Worm (Caenorhabditis elegans) whole organism, dauer: ENCODE data around the gene C36C9.4.
"Not testable (repeated sequence)": the region's sequence is repeated elsewhere in the genome, so short reads cannot be mapped to it uniquely, and the experiment has no call there.

Experiments
- unc-62 ChIP-seq: sonication (generic microtip); optimal IDR thresholded peaks from 2 replicates; lab custom pipeline; 2017; ENCODE audit warnings: missing biosample characterization, missing genetic modification reagents, missing genetic modification characterization

Gene C36C9.4

DNA sequence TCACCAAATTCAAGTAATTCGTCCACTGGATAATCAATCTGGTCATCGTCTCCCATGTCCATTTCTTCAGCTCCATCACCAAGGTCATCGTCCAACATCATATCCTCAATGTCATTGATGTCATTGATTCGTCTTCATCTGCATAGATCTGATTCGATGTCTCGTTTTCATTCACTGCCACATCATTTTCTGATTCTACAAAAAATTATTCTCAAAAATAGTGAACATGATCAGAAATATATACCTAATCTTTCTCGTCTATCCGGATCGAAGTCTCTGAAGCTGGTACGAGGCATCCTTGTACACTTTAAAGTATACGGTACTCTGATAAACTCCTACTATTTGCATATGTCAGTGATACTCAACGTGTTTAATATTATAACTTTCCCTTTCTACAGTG lies at the start of gene C36C9.4:
TSS of gene C36C9.4 (minus strand) at position 101 of the 400 bp plus-strand sequence.
- not testable (repeated sequence) for TF ChIP-seq unc-62

DNA sequence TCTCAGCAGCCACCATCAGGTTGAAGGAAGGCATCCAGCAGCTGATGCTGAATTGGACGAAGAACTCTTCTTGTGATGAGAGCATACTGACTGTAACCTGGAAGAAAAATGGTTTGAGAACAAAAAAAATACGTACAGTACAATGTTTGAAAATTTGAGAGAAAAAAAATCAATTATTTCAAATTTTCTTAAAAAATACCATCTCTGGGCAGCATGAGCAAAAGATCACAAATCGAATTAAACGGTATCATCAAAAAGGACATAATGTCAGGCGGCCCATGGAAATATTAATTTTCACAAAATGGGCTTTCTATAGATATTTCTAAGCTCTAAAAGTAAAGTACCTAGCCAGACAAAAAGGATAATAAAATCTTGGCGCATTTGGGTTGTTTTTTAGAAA lies 49.3 kb upstream of the C36C9.4 start, which contains the start of gene Y75D11A.3:
TSS of gene Y75D11A.3 (minus strand) at position 101 of the 400 bp plus-strand sequence.
- not testable (repeated sequence) for TF ChIP-seq unc-62

DNA sequence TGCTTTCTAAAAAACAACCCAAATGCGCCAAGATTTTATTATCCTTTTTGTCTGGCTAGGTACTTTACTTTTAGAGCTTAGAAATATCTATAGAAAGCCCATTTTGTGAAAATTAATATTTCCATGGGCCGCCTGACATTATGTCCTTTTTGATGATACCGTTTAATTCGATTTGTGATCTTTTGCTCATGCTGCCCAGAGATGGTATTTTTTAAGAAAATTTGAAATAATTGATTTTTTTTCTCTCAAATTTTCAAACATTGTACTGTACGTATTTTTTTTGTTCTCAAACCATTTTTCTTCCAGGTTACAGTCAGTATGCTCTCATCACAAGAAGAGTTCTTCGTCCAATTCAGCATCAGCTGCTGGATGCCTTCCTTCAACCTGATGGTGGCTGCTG lies 45.8 kb upstream of the C36C9.4 start, which contains the start of gene Y75D11A.2:
TSS of gene Y75D11A.2 (plus strand) at position 301 of the 400 bp plus-strand sequence.
- TF ChIP-seq unc-62, result not testable (repeated sequence)

DNA sequence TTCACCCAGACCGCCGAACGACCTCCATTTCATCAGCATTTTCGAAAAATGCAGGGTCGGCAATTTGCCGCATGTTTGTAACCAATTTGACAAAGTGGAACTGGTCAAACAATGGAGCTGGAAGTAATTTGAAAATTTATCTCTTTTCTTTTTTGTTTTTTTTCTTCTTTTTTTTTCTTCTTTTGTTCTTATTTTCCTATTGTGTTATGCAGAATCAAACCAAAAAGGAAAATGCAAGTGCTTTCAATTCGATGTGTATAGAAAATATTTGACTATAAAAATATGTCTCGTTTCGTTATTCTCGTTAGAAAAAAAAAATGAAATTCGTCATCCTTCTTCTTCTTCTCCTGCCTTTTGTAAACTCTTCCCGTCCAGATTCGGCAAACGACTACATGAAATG lies 40.8 kb upstream of the C36C9.4 start, which contains the start of gene F07G6.10:
TSS of gene F07G6.10 (plus strand) at position 301 of the 400 bp plus-strand sequence.
- TF ChIP-seq unc-62, result no peak

DNA sequence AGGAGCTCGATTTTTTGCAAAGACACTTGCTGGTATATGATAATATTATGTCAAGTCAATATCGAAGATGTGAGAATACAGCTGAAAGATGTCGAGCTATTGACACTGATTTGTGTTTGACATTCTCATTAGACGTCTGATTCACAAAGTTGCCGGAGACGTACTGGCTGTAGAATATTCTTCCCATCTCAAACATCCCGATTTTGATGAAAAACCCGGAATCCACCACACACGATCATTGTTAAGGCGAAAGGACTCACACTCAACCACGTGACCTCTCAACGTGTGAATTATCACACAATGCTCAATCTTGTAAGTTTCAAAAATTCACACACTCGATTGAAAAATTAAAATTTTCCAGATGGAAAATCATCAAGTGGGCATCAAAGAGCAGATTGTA lies 39.2 kb upstream of the C36C9.4 start, which contains the start of gene F07G6.12:
TSS of gene F07G6.12 (plus strand) at position 301 of the 400 bp plus-strand sequence.
- no peak for TF ChIP-seq unc-62

DNA sequence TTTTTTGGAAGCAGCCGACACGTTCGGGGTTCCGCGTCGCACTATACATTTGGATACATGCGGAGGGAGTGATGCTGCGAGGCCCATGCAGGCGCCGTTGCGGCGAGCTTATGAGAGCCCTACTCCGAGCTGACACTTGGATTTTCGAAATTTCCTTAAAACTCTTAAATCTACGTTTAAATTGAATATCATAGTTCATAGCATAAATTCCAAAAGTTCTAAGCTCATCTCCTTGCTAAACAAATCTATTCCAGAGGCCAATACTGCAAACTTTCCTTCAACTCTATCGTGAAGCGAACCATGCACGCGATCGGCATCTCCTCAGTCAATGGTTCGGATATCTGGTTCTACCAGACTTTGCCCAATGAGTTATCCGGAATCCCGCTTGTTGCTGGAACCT lies 32.8 kb upstream of the C36C9.4 start, which contains the start of gene dgn-3:
TSS of gene dgn-3 (plus strand) at position 301 of the 400 bp plus-strand sequence.
- TF ChIP-seq unc-62, result no peak

DNA sequence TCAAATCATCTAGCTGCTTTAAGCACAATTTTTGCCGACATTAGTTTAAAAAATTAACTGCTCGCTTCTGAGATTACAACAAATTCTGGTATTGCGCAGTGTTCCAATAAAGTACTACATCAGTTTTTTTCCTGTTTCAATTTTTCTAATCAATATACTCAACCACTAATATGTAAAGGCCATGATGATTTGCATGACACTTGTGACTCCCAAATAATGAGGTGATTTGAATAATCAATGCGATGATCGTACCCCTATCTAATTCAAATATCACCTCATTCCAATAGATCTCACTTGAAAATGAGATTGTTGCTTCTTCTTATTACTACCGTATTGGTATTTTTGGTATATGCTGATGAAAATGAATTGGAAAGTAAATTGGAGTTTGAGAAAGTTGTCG lies 30.3 kb upstream of the C36C9.4 start, which contains the start of gene F07G6.2:
TSS of gene F07G6.2 (plus strand) at position 301 of the 400 bp plus-strand sequence.
- TF ChIP-seq unc-62, result no peak

DNA sequence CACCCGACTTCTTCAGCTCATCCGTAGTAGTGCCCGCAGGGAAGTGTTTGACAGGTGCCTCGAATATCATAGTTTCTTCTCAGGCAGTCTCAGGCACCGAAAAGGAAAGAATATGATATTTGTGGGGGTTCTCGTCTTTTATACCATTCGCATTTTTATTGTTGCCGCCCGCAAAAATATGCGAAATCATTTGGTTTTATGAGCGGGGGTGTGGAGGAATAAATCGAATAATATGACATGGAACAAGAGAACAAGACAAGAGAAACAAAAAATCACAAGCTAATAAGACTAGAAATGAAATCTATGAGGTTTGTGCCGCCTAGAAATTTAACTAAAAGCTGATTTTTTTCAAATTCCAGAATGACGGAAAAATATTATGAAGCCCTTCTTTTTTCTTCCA lies 23.6 kb upstream of the C36C9.4 start, which contains the start of gene F07G6.8:
TSS of gene F07G6.8 (minus strand) at position 101 of the 400 bp plus-strand sequence.
- no peak for TF ChIP-seq unc-62

DNA sequence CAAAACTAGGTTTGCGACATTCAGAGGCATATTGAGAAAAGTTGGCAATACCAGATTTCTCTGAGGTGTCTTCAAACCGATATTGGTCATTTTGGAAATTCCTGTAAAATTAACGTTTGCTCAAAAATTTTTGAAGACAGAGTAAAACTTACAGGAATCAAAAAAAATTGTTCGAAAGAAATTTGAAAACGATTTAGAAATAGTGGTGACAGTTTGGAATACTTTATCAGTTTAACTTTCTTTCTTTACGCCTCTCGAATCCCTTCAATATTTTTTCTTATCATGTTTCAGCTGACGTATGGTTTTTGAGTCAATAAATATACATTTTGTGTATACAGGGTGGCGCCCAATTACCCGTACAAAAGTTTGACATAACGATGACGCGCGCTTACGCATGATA lies 21.7 kb upstream of the C36C9.4 start, which contains the start of gene fbxa-53:
TSS of gene fbxa-53 (minus strand) at position 101 of the 400 bp plus-strand sequence.
- TF ChIP-seq unc-62, result no peak

DNA sequence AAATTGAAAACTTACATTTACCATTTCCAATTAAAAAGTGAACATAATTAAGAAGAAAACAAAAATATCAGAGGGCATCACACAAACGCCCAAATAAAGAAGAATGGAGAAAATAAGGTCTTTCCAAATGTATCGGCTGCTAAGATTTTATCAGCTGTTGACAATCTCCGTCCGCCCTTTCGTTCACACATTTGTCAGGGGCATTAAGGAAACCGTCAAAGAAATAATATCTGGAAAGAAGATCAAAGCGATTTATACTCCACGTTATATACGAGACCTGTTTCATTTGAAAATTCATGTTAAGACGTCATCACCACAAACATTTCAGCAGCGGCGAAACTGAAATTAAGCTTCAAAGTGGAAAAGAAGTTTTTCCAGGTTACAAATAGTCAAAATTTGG lies 15.8 kb upstream of the C36C9.4 start, which contains the start of gene fbxa-52:
TSS of gene fbxa-52 (minus strand) at position 101 of the 400 bp plus-strand sequence.
- TF ChIP-seq unc-62, result no peak

DNA sequence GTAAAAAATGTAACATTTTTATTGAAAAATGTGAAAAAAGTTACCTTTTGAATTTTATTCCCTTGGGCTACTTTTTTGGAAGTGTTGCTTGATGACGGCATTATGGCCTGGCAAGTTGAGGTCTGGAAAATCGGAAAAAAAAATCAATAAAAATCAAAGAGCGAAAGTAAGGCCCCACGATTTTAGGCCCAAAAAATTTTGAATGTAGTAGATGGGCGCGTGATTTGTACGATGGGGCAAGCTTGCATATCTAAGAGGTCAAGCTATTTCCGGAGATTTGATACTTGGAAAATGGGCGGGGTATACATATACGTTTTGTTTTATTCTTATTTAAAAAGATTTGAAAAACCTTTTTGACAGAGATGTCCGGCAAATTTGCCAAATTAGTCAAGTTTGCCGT lies 9.8 kb upstream of the C36C9.4 start, which contains the start of gene F07G6.5:
TSS of gene F07G6.5 (minus strand) at position 101 of the 400 bp plus-strand sequence.
- TF ChIP-seq unc-62, result no peak

DNA sequence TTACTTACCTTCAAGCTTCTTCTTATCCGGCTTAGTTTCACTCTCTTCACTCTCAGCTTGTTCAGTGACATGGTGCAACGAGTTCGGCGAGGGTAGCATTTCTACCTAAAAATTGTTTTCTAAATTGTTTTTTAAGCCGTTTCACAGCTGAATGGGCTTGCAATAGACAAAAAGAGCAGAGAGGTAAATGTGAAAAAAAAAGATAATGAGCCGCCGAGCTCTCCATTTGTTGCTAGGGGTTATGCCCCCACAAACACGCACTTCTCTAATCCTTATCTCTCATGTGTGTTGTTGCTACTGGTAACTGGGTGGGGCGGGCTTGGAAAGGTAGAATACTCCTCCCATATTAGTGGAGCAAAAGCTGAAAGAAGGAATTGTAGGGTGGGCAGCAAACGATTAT lies 7.1 kb upstream of the C36C9.4 start, which contains the start of gene C36C9.5:
TSS of gene C36C9.5 (minus strand) at position 101 of the 400 bp plus-strand sequence.
- TF ChIP-seq unc-62, result no peak

DNA sequence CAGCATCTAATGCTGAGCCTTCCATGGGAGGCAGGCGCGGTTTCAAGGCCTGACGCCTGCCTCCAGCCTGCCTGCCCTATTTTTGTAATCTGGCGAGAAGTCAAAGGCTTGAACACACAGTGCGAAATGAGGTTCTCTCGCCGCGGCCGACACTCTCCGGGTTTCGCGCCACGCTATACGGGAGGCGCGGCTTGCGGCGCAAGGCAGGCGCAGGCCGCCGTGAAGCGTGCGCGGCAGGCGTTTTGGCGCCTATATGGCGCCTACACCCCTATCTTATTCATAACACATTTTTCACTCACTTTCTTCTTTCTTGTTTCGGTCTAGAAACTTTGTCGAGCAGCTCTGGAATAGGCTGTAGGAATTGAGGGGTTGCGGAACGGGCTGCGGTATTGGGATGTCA lies 6.3 kb upstream of the C36C9.4 start:
- TF ChIP-seq unc-62, result no peak

DNA sequence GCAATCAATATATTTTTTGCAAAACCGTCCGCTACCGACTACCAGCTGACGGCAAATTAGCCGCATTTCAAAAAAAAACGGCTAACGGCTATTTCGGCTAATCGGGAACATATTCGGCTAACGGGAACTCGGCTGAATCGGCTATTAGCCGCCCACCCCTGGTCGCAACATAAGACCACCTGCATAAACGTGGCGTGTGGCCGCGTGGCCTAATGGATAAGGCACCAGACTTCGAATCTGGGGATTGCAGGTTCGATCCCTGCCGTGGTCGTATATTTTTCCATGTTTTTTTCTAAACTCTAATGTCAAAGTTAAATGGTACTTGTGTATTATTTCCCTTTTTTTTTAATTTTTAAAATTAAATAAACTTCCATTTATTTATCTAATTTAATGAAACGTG lies 1.7 kb upstream of the C36C9.4 start:
- TF ChIP-seq unc-62, result no peak

DNA sequence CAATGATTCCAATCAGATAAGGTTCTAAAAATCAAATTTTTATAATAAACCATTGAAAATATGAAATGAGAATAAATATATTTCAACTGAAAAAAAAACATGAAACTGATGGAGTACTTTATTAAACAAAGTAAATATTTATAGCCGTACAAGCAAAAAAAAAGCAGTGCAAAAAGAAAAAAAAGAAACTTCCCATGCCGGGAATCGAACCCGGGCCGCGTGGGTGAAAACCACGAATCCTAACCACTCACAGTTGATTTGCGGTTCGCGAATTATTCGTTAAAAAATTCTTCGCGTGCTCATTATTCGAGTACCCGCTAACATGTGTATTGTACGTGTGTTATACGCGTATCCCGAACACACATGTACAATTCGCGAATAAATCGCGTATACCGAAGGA lies 5.9 kb downstream of the C36C9.4 start, which contains the start of gene C36C9.6:
TSS of gene C36C9.6 (minus strand) at position 101 of the 400 bp plus-strand sequence.
- not testable (repeated sequence) for TF ChIP-seq unc-62

DNA sequence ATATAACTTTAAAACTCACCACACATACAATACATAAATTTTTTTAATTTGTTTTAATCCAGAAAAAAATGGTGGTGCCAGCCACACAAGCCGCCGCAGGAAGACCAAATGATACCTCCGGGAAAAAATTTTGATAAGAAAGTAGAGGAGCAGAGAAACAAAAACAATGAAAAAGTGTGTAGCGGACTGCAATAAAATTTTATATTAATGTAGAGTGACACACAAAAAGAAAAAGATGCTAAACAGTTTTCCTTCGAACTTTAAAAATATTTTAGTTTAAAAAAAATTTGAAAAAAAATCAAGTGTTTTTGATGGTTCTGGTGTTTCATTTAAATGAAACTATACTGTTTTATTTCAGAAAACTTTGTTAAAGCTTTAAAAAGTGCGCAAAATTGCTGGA lies 6.8 kb downstream of the C36C9.4 start, which contains the start of gene C36C9.12:
TSS of gene C36C9.12 (minus strand) at position 101 of the 400 bp plus-strand sequence.
- TF ChIP-seq unc-62, result not testable (repeated sequence)

DNA sequence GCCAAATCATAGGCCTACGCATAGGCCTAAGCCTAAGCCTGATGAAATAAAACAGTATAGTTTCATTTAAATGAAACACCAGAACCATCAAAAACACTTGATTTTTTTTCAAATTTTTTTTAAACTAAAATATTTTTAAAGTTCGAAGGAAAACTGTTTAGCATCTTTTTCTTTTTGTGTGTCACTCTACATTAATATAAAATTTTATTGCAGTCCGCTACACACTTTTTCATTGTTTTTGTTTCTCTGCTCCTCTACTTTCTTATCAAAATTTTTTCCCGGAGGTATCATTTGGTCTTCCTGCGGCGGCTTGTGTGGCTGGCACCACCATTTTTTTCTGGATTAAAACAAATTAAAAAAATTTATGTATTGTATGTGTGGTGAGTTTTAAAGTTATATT lies 9.7 kb downstream of the C36C9.4 start, which contains the start of gene C36C9.11:
TSS of gene C36C9.11 (plus strand) at position 301 of the 400 bp plus-strand sequence.
- TF ChIP-seq unc-62, result not testable (repeated sequence)

DNA sequence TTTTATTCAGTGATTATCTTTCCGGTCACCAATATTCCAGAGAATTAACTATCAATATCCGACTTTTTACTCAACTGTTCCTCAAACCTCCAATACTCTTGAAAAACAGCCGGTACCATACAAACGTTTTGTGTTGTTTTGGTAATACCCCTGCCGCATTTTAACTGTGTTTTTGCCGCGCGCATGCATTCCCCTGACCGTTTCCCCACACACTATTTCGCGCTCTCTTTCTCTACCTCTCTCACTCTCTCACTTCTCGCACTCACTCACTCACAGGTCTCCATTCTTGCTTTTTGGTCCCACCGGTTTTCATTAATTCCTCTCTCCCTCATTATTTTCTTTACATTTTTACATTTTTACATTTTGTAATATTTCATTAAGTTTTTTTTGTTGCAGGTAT lies 14.2 kb downstream of the C36C9.4 start, which contains the start of gene meg-4:
TSS of gene meg-4 (plus strand) at position 397 of the 400 bp plus-strand sequence.
- no peak for TF ChIP-seq unc-62
